Fruit fly (Drosophila melanogaster) whole organism, pupa: ENCODE data around the gene CG42238.

Experiments
- CG10348 ChIP-seq: fragments of 200-800 bp; sonication (Bioruptor generic); IDR thresholded peaks from 2 replicates; pipeline ENCODE4 v1.3.6; 2022; ENCODE audit warnings: missing biosample characterization, missing genetic modification characterization
- CG12605 ChIP-seq: fragments of 200-800 bp; sonication (Bioruptor generic); IDR thresholded peaks from 2 replicates; pipeline ENCODE4 v1.3.6; 2022; ENCODE audit warnings: missing biosample characterization, missing genetic modification characterization
- CG13204 ChIP-seq: fragments of 200-800 bp; sonication (Bioruptor generic); optimal IDR thresholded peaks from 2 replicates; lab custom pipeline; 2018; ENCODE audit warnings: missing biosample characterization, mild to moderate bottlenecking, missing genetic modification characterization, moderate library complexity
- CG14655 ChIP-seq: fragments of 200-800 bp; sonication (Bioruptor generic); optimal IDR thresholded peaks from 3 replicates; lab custom pipeline; 2017; ENCODE audit warnings: mild to moderate bottlenecking, missing biosample characterization, missing genetic modification reagents, missing genetic modification characterization
- CG15710 ChIP-seq: fragments of 200-800 bp; sonication (Bioruptor generic); optimal IDR thresholded peaks from 2 replicates; lab custom pipeline; 2018; ENCODE audit warnings: missing biosample characterization, mild to moderate bottlenecking, missing genetic modification characterization, moderate library complexity
- CG17806 ChIP-seq: fragments of 200-800 bp; sonication (Bioruptor generic); optimal IDR thresholded peaks from 2 replicates; lab custom pipeline; 2018; ENCODE audit warnings: missing biosample characterization, mild to moderate bottlenecking, missing genetic modification characterization, moderate library complexity
- CG32121 ChIP-seq: fragments of 200-800 bp; sonication (Bioruptor generic); IDR thresholded peaks from 2 replicates; pipeline ENCODE4 v1.3.6; 2022; ENCODE audit warnings: missing biosample characterization, missing genetic modification characterization
- CG34367 ChIP-seq: fragments of 200-800 bp; sonication (Bioruptor generic); optimal IDR thresholded peaks from 2 replicates; lab custom pipeline; 2018; ENCODE audit warnings: missing biosample characterization, mild to moderate bottlenecking, missing genetic modification characterization
- CG4496 ChIP-seq: fragments of 200-800 bp; sonication (Bioruptor generic); IDR thresholded peaks from 3 replicates; pipeline ENCODE4 v1.3.6; 2022; ENCODE audit warnings: missing biosample characterization, missing genetic modification characterization
- CG8159 ChIP-seq: fragments of 200-800 bp; sonication (Bioruptor generic); optimal IDR thresholded peaks from 3 replicates; lab custom pipeline; 2018; ENCODE audit warnings: missing biosample characterization, mild to moderate bottlenecking, missing genetic modification characterization, moderate library complexity
- CG8301 ChIP-seq: fragments of 200-800 bp; sonication (Bioruptor generic); optimal IDR thresholded peaks from 2 replicates; lab custom pipeline; 2018; ENCODE audit warnings: missing biosample characterization, mild to moderate bottlenecking, missing genetic modification characterization
- CG9948 ChIP-seq: fragments of 200-800 bp; sonication (Bioruptor generic); optimal IDR thresholded peaks from 2 replicates; lab custom pipeline; 2018; ENCODE audit warnings: missing biosample characterization, mild to moderate bottlenecking, missing genetic modification characterization, moderate library complexity
- D1 ChIP-seq: fragments of 200-800 bp; sonication (Bioruptor generic); optimal IDR thresholded peaks from 2 replicates; lab custom pipeline; 2018; ENCODE audit warnings: missing biosample characterization, mild to moderate bottlenecking, missing genetic modification characterization, moderate library complexity
- EcR ChIP-seq: fragments of 200-800 bp; sonication (Bioruptor generic); optimal IDR thresholded peaks from 3 replicates; lab custom pipeline; 2019; ENCODE audit warnings: missing biosample characterization, missing genetic modification characterization, mild to moderate bottlenecking, moderate library complexity, missing genetic modification reagents
- Ets98B ChIP-seq: fragments of 200-800 bp; sonication (Bioruptor generic); IDR thresholded peaks from 2 replicates; pipeline ENCODE4 v1.3.6; 2022; ENCODE audit warnings: missing biosample characterization, missing genetic modification characterization
- Pif1A ChIP-seq: fragments of 200-800 bp; sonication (Bioruptor generic); optimal IDR thresholded peaks from 3 replicates; lab custom pipeline; 2016; ENCODE audit warnings: missing biosample characterization, missing genetic modification characterization
- Pif1B ChIP-seq: fragments of 200-800 bp; sonication (Bioruptor generic); optimal IDR thresholded peaks from 3 replicates; lab custom pipeline; 2016; ENCODE audit warnings: missing biosample characterization, missing genetic modification characterization
- Snoo ChIP-seq: fragments of 200-800 bp; sonication (Bioruptor generic); optimal IDR thresholded peaks from 3 replicates; lab custom pipeline; 2017; ENCODE audit warnings: missing biosample characterization, mild to moderate bottlenecking, missing genetic modification characterization, inconsistent platforms
- fd96Ca ChIP-seq: fragments of 200-800 bp; sonication (Bioruptor generic); IDR thresholded peaks from 3 replicates; pipeline ENCODE4 v1.3.6; 2022; ENCODE audit warnings: missing biosample characterization, missing genetic modification characterization
- gl ChIP-seq: fragments of 200-800 bp; sonication (Bioruptor generic); optimal IDR thresholded peaks from 2 replicates; lab custom pipeline; 2018; ENCODE audit warnings: missing biosample characterization, mild to moderate bottlenecking, missing genetic modification characterization
- rn ChIP-seq: fragments of 200-800 bp; sonication (Bioruptor generic); IDR thresholded peaks from 2 replicates; pipeline ENCODE4 v1.3.6; 2022; ENCODE audit warnings: missing biosample characterization, missing genetic modification characterization

Gene CG42238

DNA sequence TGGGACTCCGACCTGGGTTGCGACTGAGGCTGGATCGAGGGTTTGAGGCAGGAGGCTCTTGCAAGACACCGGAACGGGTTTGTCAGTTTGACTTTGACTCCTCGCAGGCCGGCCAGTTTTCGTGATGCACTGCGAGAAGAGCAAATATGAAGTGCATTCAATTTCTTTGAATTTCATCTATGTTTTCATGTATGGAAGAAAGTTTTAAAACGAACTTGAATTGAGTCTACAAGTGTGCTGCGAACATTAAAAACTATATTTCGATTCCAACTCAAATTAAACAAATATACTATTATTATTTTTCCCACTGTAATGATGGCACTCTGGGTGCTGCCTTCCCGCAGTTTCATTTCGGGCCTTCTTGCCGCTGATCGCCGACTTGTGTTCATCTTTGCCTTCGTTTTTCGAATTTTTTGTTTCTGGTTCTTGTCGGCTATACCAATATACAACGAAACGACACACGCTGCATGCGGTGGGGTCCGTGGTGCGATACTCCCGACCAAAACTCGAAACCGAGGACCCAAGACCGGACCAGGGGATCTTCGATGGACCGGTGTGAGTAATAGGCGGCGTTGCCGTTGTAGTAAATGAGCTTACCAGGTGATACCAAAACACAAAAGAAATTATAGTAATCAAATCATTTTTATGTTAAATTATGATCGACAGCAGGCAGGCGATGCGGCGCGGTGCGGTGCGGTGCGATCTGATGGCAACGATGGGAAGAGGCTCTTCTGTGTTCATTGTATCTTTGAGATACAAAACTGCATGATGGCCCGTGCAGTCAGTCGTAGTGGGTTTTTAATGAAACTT, 42.4 kb downstream of the CG42238 start:
- TF ChIP-seq CG17806 (tag; lab: Kevin White, UChicago) = peak; percentile 99
- TF ChIP-seq fd96Ca (GFP tag; lab: Robert Waterston, UW) = peak; percentile 95
- peak; percentile 98 for TF ChIP-seq Pif1A (GFP tag; lab: Kevin White, UChicago)
- peak; percentile 93 for TF ChIP-seq CG12605 (GFP tag; lab: Robert Waterston, UW)
- TF ChIP-seq D1 = peak; percentile 96
- TF ChIP-seq CG4496 (GFP tag; lab: Robert Waterston, UW) = peak; percentile 96
- peak; percentile 96 for TF ChIP-seq gl (tag; lab: Kevin White, UChicago)
- peak; percentile 98 for TF ChIP-seq CG8301 (tag; lab: Kevin White, UChicago)
- TF ChIP-seq EcR (GFP tag; lab: Kevin White, UChicago) = peak; percentile 76
- peak; percentile 99 for TF ChIP-seq CG15710 (tag; lab: Kevin White, UChicago)
- peak; percentile 98 for TF ChIP-seq Snoo
- peak; percentile 99 for TF ChIP-seq CG34367
- peak; percentile 93 for TF ChIP-seq Ets98B (GFP tag; lab: Robert Waterston, UW)
- TF ChIP-seq CG13204 (GFP tag; lab: Kevin White, UChicago) = peak; percentile 95
- peak; percentile 89 for TF ChIP-seq rn
- TF ChIP-seq CG32121 (GFP tag; lab: Robert Waterston, UW) = peak; percentile 89
- peak; percentile 33; the same call in 1 of the 2 replicates for TF ChIP-seq CG10348 (GFP tag; lab: Robert Waterston, UW)
- TF ChIP-seq CG9948 (tag; lab: Kevin White, UChicago) = peak; percentile 98
- TF ChIP-seq CG14655 (GFP tag; lab: Kevin White, UChicago) = peak; percentile 97
- TF ChIP-seq Pif1B (GFP tag; lab: Kevin White, UChicago) = peak; percentile 98
- peak; percentile 99 for TF ChIP-seq CG8159

DNA sequence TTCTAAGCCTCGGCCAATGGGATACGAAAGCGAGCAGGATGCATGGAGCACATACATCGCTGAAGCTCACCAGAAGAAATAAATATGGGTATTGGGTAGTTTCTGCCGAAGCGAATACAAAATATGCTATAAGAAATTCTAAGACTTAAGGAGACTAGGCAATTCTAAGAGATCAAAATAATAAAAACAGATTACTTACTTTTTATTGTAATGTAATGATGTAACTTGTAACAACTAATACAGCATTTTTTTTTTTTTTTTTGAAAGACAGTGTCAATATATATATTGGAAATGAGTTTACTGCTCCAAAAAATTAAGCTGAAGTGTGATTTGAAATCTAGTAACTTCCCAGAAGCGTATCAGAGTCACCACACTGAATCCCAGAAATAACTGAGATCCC, 43.4 kb downstream of the CG42238 start:
- TF ChIP-seq CG17806 (tag; lab: Kevin White, UChicago) = peak; percentile 44
- TF ChIP-seq CG8159 = peak; percentile 8
- TF ChIP-seq CG4496 (GFP tag; lab: Robert Waterston, UW) = no peak
- peak; percentile 10 for TF ChIP-seq CG34367
- TF ChIP-seq CG9948 (tag; lab: Kevin White, UChicago) = peak; percentile 54
- peak; percentile 19 for TF ChIP-seq CG14655 (GFP tag; lab: Kevin White, UChicago)
- TF ChIP-seq CG12605 (GFP tag; lab: Robert Waterston, UW) = no peak
- TF ChIP-seq, all 21 proteins: peak for 5

DNA sequence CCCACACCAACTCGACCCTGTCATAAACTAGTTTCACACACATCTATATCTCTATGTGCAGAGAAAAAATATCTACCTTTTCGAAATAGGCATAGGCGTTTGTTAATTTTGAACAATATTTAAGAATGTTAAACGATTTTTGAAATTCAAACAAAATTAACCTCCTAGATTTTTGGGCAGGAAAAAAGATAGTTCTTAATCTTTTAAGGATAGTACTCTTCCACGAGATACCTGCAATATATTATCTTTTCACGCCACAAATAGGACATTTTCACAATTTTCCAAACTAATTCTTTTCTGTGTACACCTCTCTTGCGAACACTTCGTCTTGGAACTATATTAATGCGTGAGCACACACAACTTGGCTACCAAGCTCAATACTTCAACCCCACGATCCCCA, 45.4 kb downstream of the CG42238 start:
- TF ChIP-seq Pif1A (GFP tag; lab: Kevin White, UChicago) (peak; percentile 25), CG12605 (GFP tag; lab: Robert Waterston, UW) (no peak), Snoo (no peak), EcR (GFP tag; lab: Kevin White, UChicago) (no peak), CG8159 (peak; percentile 74), CG8301 (tag; lab: Kevin White, UChicago) (peak; percentile 47), fd96Ca (GFP tag; lab: Robert Waterston, UW) (no peak), gl (tag; lab: Kevin White, UChicago) (no peak), Ets98B (GFP tag; lab: Robert Waterston, UW) (no peak), CG34367 (peak; percentile 65), CG9948 (tag; lab: Kevin White, UChicago) (peak; percentile 85), Pif1B (GFP tag; lab: Kevin White, UChicago) (peak; percentile 18), CG13204 (GFP tag; lab: Kevin White, UChicago) (no peak), CG17806 (tag; lab: Kevin White, UChicago) (peak; percentile 78), rn (no peak), D1 (peak; percentile 46), CG15710 (tag; lab: Kevin White, UChicago) (peak; percentile 65), CG4496 (GFP tag; lab: Robert Waterston, UW) (no peak), CG14655 (GFP tag; lab: Kevin White, UChicago) (peak; percentile 74), CG10348 (GFP tag; lab: Robert Waterston, UW) (no peak), CG32121 (GFP tag; lab: Robert Waterston, UW) (no peak)

dm6 chr2L:21005458-21005857, 46.5 kb downstream of the CG42238 start:
- 0 out of 2 replicates have a peak, but pooled peaks have one; percentile 15 for TF ChIP-seq CG32121 (GFP tag; lab: Robert Waterston, UW)
- peak; percentile 71 for TF ChIP-seq CG17806 (tag; lab: Kevin White, UChicago)
- no peak for TF ChIP-seq CG12605 (GFP tag; lab: Robert Waterston, UW)
- TF ChIP-seq CG8159 = peak; percentile 66
- peak; percentile 2 for TF ChIP-seq Snoo
- TF ChIP-seq CG8301 (tag; lab: Kevin White, UChicago) = peak; percentile 61
- TF ChIP-seq CG34367 = peak; percentile 68
- peak; percentile 41; the same call in 2 of the 3 replicates for TF ChIP-seq CG4496 (GFP tag; lab: Robert Waterston, UW)
- peak; percentile 58 for TF ChIP-seq Pif1B (GFP tag; lab: Kevin White, UChicago)
- no peak for TF ChIP-seq CG10348 (GFP tag; lab: Robert Waterston, UW)
- peak; percentile 78 for TF ChIP-seq CG14655 (GFP tag; lab: Kevin White, UChicago)
- TF ChIP-seq EcR (GFP tag; lab: Kevin White, UChicago) = no peak
- TF ChIP-seq Ets98B (GFP tag; lab: Robert Waterston, UW) = no peak
- no peak for TF ChIP-seq rn
- TF ChIP-seq CG13204 (GFP tag; lab: Kevin White, UChicago) = no peak
- TF ChIP-seq D1 = peak; percentile 48
- TF ChIP-seq Pif1A (GFP tag; lab: Kevin White, UChicago) = peak; percentile 35
- TF ChIP-seq fd96Ca (GFP tag; lab: Robert Waterston, UW) = 0 out of 3 replicates have a peak, but pooled peaks have one; percentile 5
- peak; percentile 55 for TF ChIP-seq CG15710 (tag; lab: Kevin White, UChicago)
- peak; percentile 79 for TF ChIP-seq CG9948 (tag; lab: Kevin White, UChicago)
- TF ChIP-seq gl (tag; lab: Kevin White, UChicago) = no peak
